Fruit fly (Drosophila melanogaster) whole organism, embryonic: ENCODE results near the gene Shc.

Experiments
- Atf6 ChIP-seq: fragments of 200-800 bp; sonication (Bioruptor generic); IDR thresholded peaks from 2 replicates; pipeline ENCODE4 v1.3.6; 2022; ENCODE audit warnings: missing biosample characterization, missing genetic modification characterization
- CG10959 ChIP-seq: fragments of 200-800 bp; sonication (Bioruptor generic); IDR thresholded peaks from 2 replicates; pipeline ENCODE4 v1.3.6; 2022; ENCODE audit warnings: missing biosample characterization, missing genetic modification characterization
- CG10979 ChIP-seq: fragments of 200-800 bp; sonication (Bioruptor generic); optimal IDR thresholded peaks from 2 replicates; lab custom pipeline; 2018; ENCODE audit warnings: missing biosample characterization, mild to moderate bottlenecking, missing genetic modification characterization, moderate library complexity
- CG11247 ChIP-seq: fragments of 200-800 bp; sonication (Bioruptor generic); IDR thresholded peaks from 2 replicates; pipeline ENCODE4 v1.3.6; 2022; ENCODE audit warnings: missing biosample characterization, missing genetic modification characterization
- CG11695 ChIP-seq: fragments of 200-800 bp; sonication (Bioruptor generic); IDR thresholded peaks from 3 replicates; pipeline ENCODE4 v1.3.6; 2022; ENCODE audit warnings: missing biosample characterization, missing genetic modification characterization
- CG13894 ChIP-seq: fragments of 200-800 bp; sonication (Bioruptor generic); optimal IDR thresholded peaks from 3 replicates; lab custom pipeline; 2018; ENCODE audit warnings: missing biosample characterization, mild to moderate bottlenecking, missing genetic modification characterization, moderate library complexity
- CG14050 ChIP-seq: fragments of 200-800 bp; sonication (Bioruptor generic); IDR thresholded peaks from 3 replicates; pipeline ENCODE4 v1.3.6; 2022; ENCODE audit warnings: missing biosample characterization, missing genetic modification characterization
- CG14710 ChIP-seq: fragments of 200-800 bp; sonication (Bioruptor generic); optimal IDR thresholded peaks from 3 replicates; lab custom pipeline; 2019; ENCODE audit warnings: missing biosample characterization, mild to moderate bottlenecking, missing genetic modification characterization, moderate library complexity
- CG15514 ChIP-seq: fragments of 200-800 bp; sonication (Bioruptor generic); optimal IDR thresholded peaks from 3 replicates; lab custom pipeline; 2017; ENCODE audit warnings: missing biosample characterization, missing genetic modification characterization, mild to moderate bottlenecking, moderate library complexity, missing genetic modification reagents
- CG16779 ChIP-seq: fragments of 200-800 bp; sonication (Bioruptor generic); IDR thresholded peaks from 2 replicates; pipeline ENCODE4 v1.3.6; 2022; ENCODE audit warnings: missing biosample characterization, missing genetic modification characterization
- CG1832 ChIP-seq: fragments of 200-800 bp; sonication (Bioruptor generic); optimal IDR thresholded peaks from 2 replicates; lab custom pipeline; 2017; ENCODE audit warnings: missing biosample characterization, mild to moderate bottlenecking, missing genetic modification characterization, inconsistent platforms
- CG31224 ChIP-seq: fragments of 200-800 bp; sonication (Bioruptor generic); IDR thresholded peaks from 2 replicates; pipeline ENCODE4 v1.3.6; 2022; ENCODE audit warnings: missing biosample characterization, missing genetic modification characterization
- CG32767 ChIP-seq: fragments of 200-800 bp; sonication (Bioruptor generic); IDR thresholded peaks from 2 replicates; pipeline ENCODE4 v1.3.6; 2022; ENCODE audit warnings: missing biosample characterization, missing genetic modification characterization
- CG4707 ChIP-seq: fragments of 200-800 bp; sonication (Bioruptor generic); optimal IDR thresholded peaks from 2 replicates; lab custom pipeline; 2018; ENCODE audit warnings: missing biosample characterization, mild to moderate bottlenecking, missing genetic modification characterization, moderate library complexity
- CG6254 ChIP-seq: fragments of 200-800 bp; sonication (Bioruptor generic); optimal IDR thresholded peaks from 3 replicates; lab custom pipeline; 2017; ENCODE audit warnings: mild to moderate bottlenecking, missing biosample characterization, missing genetic modification reagents, missing genetic modification characterization
- CG8924 ChIP-seq: fragments of 200-800 bp; optimal IDR thresholded peaks from 3 replicates; lab custom pipeline; 2019; ENCODE audit warnings: missing biosample characterization, mild to moderate bottlenecking, missing genetic modification characterization, moderate library complexity
- CG9727 ChIP-seq: fragments of 200-800 bp; sonication (Bioruptor generic); optimal IDR thresholded peaks from 3 replicates; lab custom pipeline; 2017; ENCODE audit warnings: missing biosample characterization, mild to moderate bottlenecking, missing genetic modification characterization
- CHES-1-like ChIP-seq: fragments of 200-800 bp; sonication (Bioruptor generic); optimal IDR thresholded peaks from 2 replicates; lab custom pipeline; 2016; ENCODE audit warnings: missing biosample characterization, missing genetic modification characterization
- Lhr ChIP-seq: fragments of 200-800 bp; sonication (Bioruptor generic); optimal IDR thresholded peaks from 3 replicates; lab custom pipeline; 2017; ENCODE audit warnings: mild to moderate bottlenecking, missing biosample characterization, missing genetic modification reagents, missing genetic modification characterization
- MBD-R2 ChIP-seq: fragments of 200-800 bp; sonication (Bioruptor generic); IDR thresholded peaks from 2 replicates; pipeline ENCODE4 v1.3.6; 2022; ENCODE audit warnings: missing biosample characterization, missing genetic modification characterization
- Med ChIP-seq: fragments of 200-800 bp; sonication (Bioruptor generic); peaks from one replicate; lab custom pipeline; 2016; ENCODE audit warnings: missing biosample characterization, missing genetic modification characterization, mild to moderate bottlenecking, inconsistent platforms, moderate library complexity
- Pdp1 ChIP-seq, 2 experiments: fragments of 200-800 bp; sonication (Bioruptor generic); optimal IDR thresholded peaks; 3 replicates each; lab custom pipeline; 2016; ENCODE audit warnings: missing biosample characterization in 2 of 2, missing genetic modification characterization in 2 of 2, mild to moderate bottlenecking in 1 of 2, moderate library complexity in 1 of 2
- Trl ChIP-seq, 3 experiments: fragments of >200 bp in 2 of 3; fragments of 200-800 bp in 1 of 3; sonication (Bioruptor generic) in 1 of 3; optimal IDR thresholded peaks; 2 replicates in 1 of 3; 3 replicates in 2 of 3; lab custom pipeline; 2016 to 2017; ENCODE audit warnings: missing biosample characterization in 1 of 3, missing genetic modification characterization in 1 of 3
- bbx ChIP-seq: fragments of 200-800 bp; sonication (Bioruptor generic); IDR thresholded peaks from 2 replicates; pipeline ENCODE4 v1.3.6; 2022; ENCODE audit warnings: missing biosample characterization, missing genetic modification characterization; ENCODE audit not compliant: partially characterized antibody
- cg ChIP-seq: fragments of 200-800 bp; sonication (Bioruptor generic); optimal IDR thresholded peaks from 3 replicates; lab custom pipeline; 2019; ENCODE audit warnings: missing biosample characterization, mild to moderate bottlenecking, missing genetic modification characterization, moderate library complexity
- chinmo ChIP-seq: fragments of 200-800 bp; sonication (Bioruptor generic); IDR thresholded peaks from 4 replicates; pipeline ENCODE4 v1.3.6; 2022; ENCODE audit warnings: missing biosample characterization, missing genetic modification characterization; ENCODE audit not compliant: partially characterized antibody
- dysf ChIP-seq: fragments of 200-800 bp; sonication (Bioruptor generic); IDR thresholded peaks from 3 replicates; pipeline ENCODE4 v1.3.6; 2022; ENCODE audit warnings: missing biosample characterization, missing genetic modification characterization
- eyg ChIP-seq: fragments of 200-800 bp; sonication (Bioruptor generic); optimal IDR thresholded peaks from 3 replicates; lab custom pipeline; 2016; ENCODE audit warnings: missing biosample characterization, missing genetic modification characterization
- gfzf ChIP-seq: fragments of 200-800 bp; sonication (Bioruptor generic); optimal IDR thresholded peaks from 2 replicates; lab custom pipeline; 2016; ENCODE audit warnings: missing biosample characterization, mild to moderate bottlenecking, missing genetic modification characterization, moderate library complexity
- gt ChIP-seq: fragments of 200-800 bp; sonication (Bioruptor generic); IDR thresholded peaks from 2 replicates; pipeline ENCODE4 v1.3.6; 2022; ENCODE audit warnings: missing biosample characterization, missing genetic modification characterization
- hb ChIP-seq: fragments of 200-800 bp; sonication (Bioruptor generic); IDR thresholded peaks from 3 replicates; pipeline ENCODE4 v1.3.6; 2022; ENCODE audit warnings: missing biosample characterization, missing genetic modification characterization; ENCODE audit not compliant: partially characterized antibody
- kay ChIP-seq: fragments of 200-800 bp; sonication (Bioruptor generic); optimal IDR thresholded peaks from 2 replicates; lab custom pipeline; 2016; ENCODE audit warnings: missing biosample characterization, missing genetic modification characterization
- klu ChIP-seq: fragments of 200-800 bp; sonication (Bioruptor generic); IDR thresholded peaks from 2 replicates; pipeline ENCODE4 v1.3.6; 2022; ENCODE audit warnings: missing biosample characterization, missing genetic modification characterization
- otp ChIP-seq: fragments of 200-800 bp; sonication (Bioruptor generic); IDR thresholded peaks from 3 replicates; pipeline ENCODE4, ENCODE4 v1.3.6; 2022; ENCODE audit warnings: missing biosample characterization, missing genetic modification characterization
- pfk ChIP-seq: fragments of 200-800 bp; sonication (Bioruptor generic); optimal IDR thresholded peaks from 2 replicates; lab custom pipeline; 2018; ENCODE audit warnings: missing biosample characterization, mild to moderate bottlenecking, missing genetic modification characterization, moderate library complexity
- pho ChIP-seq: fragments of 200-800 bp; sonication (Bioruptor generic); optimal IDR thresholded peaks from 2 replicates; lab custom pipeline; 2016; ENCODE audit warnings: missing biosample characterization, missing genetic modification characterization
- pzg ChIP-seq: fragments of 200-800 bp; sonication (Bioruptor generic); optimal IDR thresholded peaks from 3 replicates; lab custom pipeline; 2018; ENCODE audit warnings: missing biosample characterization, mild to moderate bottlenecking, missing genetic modification characterization, moderate library complexity
- schlank ChIP-seq: fragments of 200-800 bp; sonication (Bioruptor generic); optimal IDR thresholded peaks from 2 replicates; lab custom pipeline; 2018; ENCODE audit warnings: missing biosample characterization, mild to moderate bottlenecking, missing genetic modification characterization
- sens ChIP-seq: fragments of 200-800 bp; sonication (Bioruptor generic); peaks from one replicate; lab custom pipeline; 2016; ENCODE audit warnings: missing biosample characterization, missing genetic modification characterization
- sqz ChIP-seq: fragments of 200-800 bp; sonication (Bioruptor generic); optimal IDR thresholded peaks from 3 replicates; lab custom pipeline; 2018; ENCODE audit warnings: missing biosample characterization, mild to moderate bottlenecking, missing genetic modification characterization
- sr ChIP-seq: fragments of 200-800 bp; sonication (Bioruptor generic); IDR thresholded peaks from 3 replicates; pipeline ENCODE4 v1.3.6; 2022; ENCODE audit warnings: missing biosample characterization, missing genetic modification characterization
- trem ChIP-seq: fragments of 200-800 bp; optimal IDR thresholded peaks from 3 replicates; lab custom pipeline; 2019; ENCODE audit warnings: missing biosample characterization, mild to moderate bottlenecking, missing genetic modification characterization, moderate library complexity
- tx ChIP-seq: fragments of 200-800 bp; sonication (Bioruptor generic); optimal IDR thresholded peaks from 2 replicates; lab custom pipeline; 2016; ENCODE audit warnings: missing biosample characterization, missing genetic modification characterization
- vvl ChIP-seq: fragments of 200-800 bp; sonication (Bioruptor generic); IDR thresholded peaks from 2 replicates; pipeline ENCODE4 v1.3.6; 2022; ENCODE audit warnings: missing biosample characterization, missing genetic modification characterization

Gene Shc

dm6 chr3L:9399855-9400254, 27.0 kb upstream of the Shc start:
- TF ChIP-seq bbx (GFP tag; lab: Robert Waterston, UW) (0 out of 2 replicates have a peak, but pooled peaks have one; percentile 9), Atf6 (GFP tag; lab: Robert Waterston, UW) (0 out of 2 replicates have a peak, but pooled peaks have one; percentile 30), eyg (GFP tag; lab: Kevin White, UChicago) (no peak), CG15514 (no peak), tx (GFP tag; lab: Kevin White, UChicago) (no peak)

dm6 chr3L:9400697-9401353, 26.0 kb upstream of the Shc start:
- TF ChIP-seq sr (GFP tag; lab: Robert Waterston, UW), result 0 out of 3 replicates have a peak, but pooled peaks have one; percentile 17
- TF ChIP-seq CG11247 (GFP tag; lab: Robert Waterston, UW), result no peak
- TF ChIP-seq Med (GFP tag; lab: Kevin White, UChicago), result peak; percentile 71
- TF ChIP-seq Pdp1 (GFP tag; optimal IDR thresholded peaks at IDR 0.05; lab: Kevin White, UChicago), result no peak
- peak; percentile 71 for TF ChIP-seq sens (GFP tag; lab: Kevin White, UChicago)
- TF ChIP-seq CHES-1-like (GFP tag; lab: Kevin White, UChicago), result peak; percentile 20
- TF ChIP-seq Trl (optimal IDR thresholded peaks at IDR 0.05; lab: Kevin White, UChicago), result peak; percentile 55 to 74
- no peak for TF ChIP-seq Trl (GFP tag; optimal IDR thresholded peaks at IDR 0.05; lab: Kevin White, UChicago)
- no peak for TF ChIP-seq schlank (tag; lab: Kevin White, UChicago)
- TF ChIP-seq kay, result peak; percentile 26
- TF ChIP-seq CG10979 (tag; lab: Kevin White, UChicago), result no peak
- peak; percentile 84 for TF ChIP-seq cg (GFP tag; lab: Kevin White, UChicago)
- TF ChIP-seq chinmo (GFP tag; lab: Robert Waterston, UW), result peak; percentile 67; the same call in 2 of the 4 replicates
- TF ChIP-seq CG14050, result peak; percentile 74; the same call in 2 of the 3 replicates
- peak; percentile 60 for TF ChIP-seq CG15514
- TF ChIP-seq CG1832 (GFP tag; lab: Kevin White, UChicago), result peak; percentile 3

dm6 chr3L:9401354-9402156, 25.3 kb upstream of the Shc start:
- TF ChIP-seq CG11695 (GFP tag; lab: Robert Waterston, UW) (0 out of 3 replicates have a peak, but pooled peaks have one; percentile 6), klu (GFP tag; lab: Robert Waterston, UW) (no peak), CG32767 (GFP tag; lab: Robert Waterston, UW) (peak; percentile 22; the same call in 1 of the 2 replicates), gfzf (GFP tag; lab: Kevin White, UChicago) (no peak), MBD-R2 (peak; percentile 20; the same call in 1 of the 2 replicates), hb (GFP tag; lab: Robert Waterston, UW) (no peak), gt (GFP tag; lab: Robert Waterston, UW) (no peak), pzg (GFP tag; lab: Kevin White, UChicago) (no peak), CG16779 (no peak), CG14710 (tag; lab: Kevin White, UChicago) (no peak), CG31224 (GFP tag; lab: Robert Waterston, UW) (no peak), pho (GFP tag; lab: Kevin White, UChicago) (no peak), CG14050 (no peak), CG10959 (GFP tag; lab: Robert Waterston, UW) (no peak), dysf (GFP tag; lab: Robert Waterston, UW) (no peak), CG13894 (tag; lab: Kevin White, UChicago) (no peak), trem (no peak), Lhr (no peak), CG6254 (GFP tag; lab: Kevin White, UChicago) (no peak), CG9727 (GFP tag; lab: Kevin White, UChicago) (no peak), vvl (peak; percentile 85), CG4707 (GFP tag; lab: Kevin White, UChicago) (no peak), sqz (peak; percentile 22), otp (GFP tag; lab: Robert Waterston, UW) (no peak), CG8924 (peak; percentile 20), pfk (GFP tag; lab: Kevin White, UChicago) (no peak)
